Fruit fly (Drosophila melanogaster) whole organism, prepupa: ENCODE measurements around the gene Ugt303A1.
A peak's percentile ranks its signal among the peaks of the same experiment; 100 is the strongest.

Source experiments
- CG1621 ChIP-seq: fragments of 200-800 bp; sonication (Bioruptor generic); optimal IDR thresholded peaks from 3 replicates; lab custom pipeline; 2018; ENCODE audit warnings: missing biosample characterization, mild to moderate bottlenecking, missing genetic modification characterization
- CG34406 ChIP-seq: fragments of 200-800 bp; sonication (Bioruptor generic); optimal IDR thresholded peaks from 3 replicates; lab custom pipeline; 2016; ENCODE audit warnings: missing biosample characterization, missing genetic modification characterization
- CG6854 ChIP-seq: fragments of 200-800 bp; sonication (Bioruptor generic); optimal IDR thresholded peaks from 2 replicates; lab custom pipeline; 2017; ENCODE audit warnings: missing biosample characterization, mild to moderate bottlenecking, missing genetic modification characterization
- Eip78C ChIP-seq: fragments of 200-800 bp; sonication (Bioruptor generic); peaks from one replicate; lab custom pipeline; 2016; ENCODE audit warnings: missing biosample characterization, missing genetic modification characterization
- Hr4 ChIP-seq: fragments of 200-800 bp; sonication (Bioruptor generic); optimal IDR thresholded peaks from 3 replicates; lab custom pipeline; 2016; ENCODE audit warnings: missing biosample characterization, missing genetic modification characterization
- Met ChIP-seq: fragments of 200-800 bp; sonication (Bioruptor generic); optimal IDR thresholded peaks from 3 replicates; lab custom pipeline; 2016; ENCODE audit warnings: missing biosample characterization, missing genetic modification characterization
- Smox ChIP-seq: fragments of 200-800 bp; sonication (Bioruptor generic); optimal IDR thresholded peaks from 3 replicates; lab custom pipeline; 2016; ENCODE audit warnings: missing biosample characterization, missing genetic modification characterization
- esn ChIP-seq: fragments of 200-800 bp; sonication (Bioruptor generic); optimal IDR thresholded peaks from 2 replicates; lab custom pipeline; 2016; ENCODE audit warnings: missing biosample characterization, mild to moderate bottlenecking, missing genetic modification characterization, moderate library complexity
- fd59A ChIP-seq: fragments of 200-800 bp; sonication (Bioruptor generic); optimal IDR thresholded peaks from 2 replicates; lab custom pipeline; 2017; ENCODE audit warnings: missing biosample characterization, mild to moderate bottlenecking, missing genetic modification characterization, missing genetic modification reagents
- fkh ChIP-seq: fragments of 200-800 bp; sonication (Bioruptor generic); optimal IDR thresholded peaks from 3 replicates; lab custom pipeline; 2017; ENCODE audit warnings: missing biosample characterization, mild to moderate bottlenecking, missing genetic modification characterization, moderate library complexity
- svp ChIP-seq: fragments of 200-800 bp; sonication (Bioruptor generic); peaks from one replicate; lab custom pipeline; 2016; ENCODE audit warnings: missing biosample characterization, missing genetic modification characterization

The Ugt303A1 gene

dm6 chr3R:11226496-11226895, 51.2 kb downstream of the Ugt303A1 start, which contains the start of gene CG17726 (continued):
- TF ChIP-seq fd59A (GFP tag; lab: Kevin White, UChicago) (peak; percentile 90), CG34406 (GFP tag; lab: Kevin White, UChicago) (peak; percentile 99), CG6854 (GFP tag; lab: Kevin White, UChicago) (peak; percentile 89), CG1621 (peak; percentile 93), Met (peak; percentile 96), svp (GFP tag; lab: Kevin White, UChicago) (peak; percentile 98), Hr4 (GFP tag; lab: Kevin White, UChicago) (no peak), Eip78C (GFP tag; lab: Kevin White, UChicago) (peak; percentile 99), esn (GFP tag; lab: Kevin White, UChicago) (peak; percentile 98), fkh (GFP tag; lab: Kevin White, UChicago) (no peak), Smox (peak; percentile 97)
- TF ChIP-seq, all 60 proteins: peak for 48
